Worm (Caenorhabditis elegans): Measurements from ENCODE around the gene srg-9.

- no peak for TF ChIP-seq flt-1 (GFP tag; IDR thresholded peaks at IDR 0.05)
- no peak for TF ChIP-seq ceh-13 (GFP tag; optimal IDR thresholded peaks at IDR 0.05)
- no peak for TF ChIP-seq ama-1 (optimal IDR thresholded peaks at IDR 0.05)
- no peak for TF ChIP-seq tbx-37 (GFP tag; conservative IDR thresholded peaks at IDR 0.05)
- no peak for TF ChIP-seq tbx-11 (GFP tag; IDR thresholded peaks at IDR 0.05)
- no peak for TF ChIP-seq hmg-4 (GFP tag; optimal IDR thresholded peaks at IDR 0.05)
- no peak for TF ChIP-seq ets-7 (tag; optimal IDR thresholded peaks at IDR 0.05)
- TF ChIP-seq hmbx-1 (tag; optimal IDR thresholded peaks at IDR 0.05) = no peak
Observed at ce11 chrIII:6268061-6268460, 11.5 kb upstream of the srg-9 start, which contains the start of gene srg-7.
